Fruit fly (Drosophila melanogaster): ENCODE results near the gene sno.

- TF ChIP-seq CG14655 (GFP tag; optimal IDR thresholded peaks at IDR 0.05) (no peak), D1 (tag; optimal IDR thresholded peaks at IDR 0.05) (no peak), Pif1B (GFP tag; optimal IDR thresholded peaks at IDR 0.05) (no peak), Snoo (tag; optimal IDR thresholded peaks at IDR 0.05) (peak; percentile 42), EcR (GFP tag; optimal IDR thresholded peaks at IDR 0.05) (no peak), CG17806 (tag; optimal IDR thresholded peaks at IDR 0.05) (no peak), CG4496 (GFP tag; IDR thresholded peaks at IDR 0.05) (peak; percentile 80), CG32121 (GFP tag; IDR thresholded peaks at IDR 0.05) (peak; percentile 60), CG9948 (tag; optimal IDR thresholded peaks at IDR 0.05) (no peak), Ets98B (GFP tag; IDR thresholded peaks at IDR 0.05) (peak; percentile 41; the same call in 1 of the 2 replicates)
These were observed 23.4 kb upstream of the sno start for dm6 chrX:13234738-13235470.
